Worm (Caenorhabditis elegans) whole organism, early embryonic: ENCODE results near the gene ttr-54.

Experiments used
- B0310.2 ChIP-seq: sonication (generic microtip); optimal IDR thresholded peaks from 2 replicates; lab custom pipeline; 2016; ENCODE audit warnings: mild to moderate bottlenecking, missing genetic modification characterization, missing compliant biosample characterization
- ama-1 ChIP-seq: fragments of 150-350 bp; optimal IDR thresholded peaks from 2 replicates; lab custom pipeline; 2014
- flt-1 ChIP-seq: fragments of 200-800 bp; sonication (Bioruptor generic); IDR thresholded peaks from 2 replicates; pipeline ENCODE4 v1.3.6; 2022; ENCODE audit warnings: missing genetic modification characterization, missing compliant biosample characterization
- hmg-4 ChIP-seq: fragments of 200-800 bp; sonication (Bioruptor generic); optimal IDR thresholded peaks from 2 replicates; lab custom pipeline; 2018; ENCODE audit warnings: mild to moderate bottlenecking, missing genetic modification characterization, missing compliant biosample characterization
- hnd-1 ChIP-seq: sonication (generic microtip); optimal IDR thresholded peaks from 2 replicates; lab custom pipeline; 2016; ENCODE audit warnings: missing genetic modification characterization, missing compliant biosample characterization

ce11 chrIV:10146885-10147284, 8.7 kb upstream of the ttr-54 start, which contains the start of gene T14G10.8:
- TF ChIP-seq hmg-4 (no peak), ama-1 (lab: Kevin White, UChicago) (no peak), B0310.2 (tag; lab: Kevin White, UChicago) (no peak), hnd-1 (tag; lab: Kevin White, UChicago) (no peak), flt-1 (no peak)
